Comparison of ENCODE assay signal across 2 worm cellular contexts in the genomic region with DNA sequence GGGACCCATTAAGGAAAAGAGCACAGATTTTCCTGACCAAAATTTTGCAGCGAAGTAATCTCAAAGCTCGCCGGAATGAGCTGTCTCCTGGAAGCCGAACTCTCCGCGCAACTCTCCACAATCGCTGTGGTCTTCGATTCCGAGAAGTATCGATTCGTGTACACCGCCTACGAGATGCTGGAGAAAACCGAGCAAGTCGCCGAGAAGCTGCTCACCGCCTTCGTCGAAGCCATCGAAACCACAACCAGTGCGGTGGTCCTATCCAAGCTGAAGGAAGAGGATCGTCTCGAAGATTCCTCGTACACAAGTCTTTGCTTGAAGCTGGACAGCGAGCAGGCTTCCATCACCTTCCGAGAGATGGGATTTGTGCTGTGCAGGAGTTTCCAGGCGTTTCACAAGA.
A peak's percentile ranks its signal among the peaks of the same experiment; 100 is the strongest.
TF ChIP-seq lines count a peak whose summit lies in the region.

No protein-coding gene starts in this region.

TF ChIP-seq in whole organism, L4 larva, 104 proteins besides CTCF, POLR2A, EP300 and RAD21:
- TF ChIP-seq tag-97 (GFP tag; IDR thresholded peaks at IDR 0.05; lab: Robert Waterston, UW) (no peak), nhr-237 (tag; optimal IDR thresholded peaks at IDR 0.05; lab: Kevin White, UChicago) (no peak), set-16 (GFP tag; IDR thresholded peaks at IDR 0.05; lab: Robert Waterston, UW) (peak; percentile 62), zip-2 (tag; optimal IDR thresholded peaks at IDR 0.05; lab: Kevin White, UChicago) (no peak), saeg-2 (GFP tag; IDR thresholded peaks at IDR 0.05; lab: Robert Waterston, UW) (no peak), aha-1 (tag; lab: Kevin White, UChicago) (peak; percentile 42)

TF ChIP-seq in whole organism, young adult, 124 proteins besides CTCF, POLR2A, EP300 and RAD21:
- TF ChIP-seq tbx-9 (tag; optimal IDR thresholded peaks at IDR 0.05; lab: Kevin White, UChicago; ENCODE audit: borderline replicate concordance) (no peak), zfh-2 (GFP tag; conservative IDR thresholded peaks at IDR 0.05; lab: Robert Waterston, UW) (peak; percentile 52)
